Fruit fly (Drosophila melanogaster) whole organism, embryonic: Measurements from ENCODE around the gene SP555.

Experiments
- Awh ChIP-seq: fragments of 200-800 bp; sonication (Bioruptor generic); IDR thresholded peaks from 2 replicates; pipeline ENCODE4, ENCODE4 v1.3.6; 2022; ENCODE audit warnings: missing biosample characterization, missing genetic modification characterization
- Bdp1 ChIP-seq: fragments of 200-800 bp; sonication (Bioruptor generic); optimal IDR thresholded peaks from 3 replicates; lab custom pipeline; 2016; ENCODE audit warnings: missing biosample characterization, missing genetic modification characterization
- C15 ChIP-seq: fragments of 200-800 bp; sonication (Bioruptor generic); IDR thresholded peaks from 3 replicates; pipeline ENCODE4 v1.3.6; 2022; ENCODE audit warnings: missing biosample characterization, missing genetic modification characterization
- CG10366 ChIP-seq: fragments of 200-800 bp; sonication (Bioruptor generic); IDR thresholded peaks from 2 replicates; pipeline ENCODE4 v1.3.6; 2022; ENCODE audit warnings: missing biosample characterization, missing genetic modification characterization
- CG11093 ChIP-seq: fragments of 200-800 bp; sonication (Bioruptor generic); IDR thresholded peaks from 3 replicates; pipeline ENCODE4 v1.3.6; 2022; ENCODE audit warnings: missing biosample characterization, missing genetic modification characterization
- CG12659 ChIP-seq: fragments of 200-800 bp; sonication (Bioruptor generic); optimal IDR thresholded peaks from 3 replicates; lab custom pipeline; 2017; ENCODE audit warnings: mild to moderate bottlenecking, missing biosample characterization, missing genetic modification reagents, missing genetic modification characterization
- CG12744 ChIP-seq: fragments of 200-800 bp; sonication (Bioruptor generic); optimal IDR thresholded peaks from 2 replicates; lab custom pipeline; 2016; ENCODE audit warnings: missing biosample characterization, missing genetic modification characterization
- CG15269 ChIP-seq: fragments of 200-800 bp; sonication (Bioruptor generic); optimal IDR thresholded peaks from 2 replicates; lab custom pipeline; 2018; ENCODE audit warnings: missing biosample characterization, mild to moderate bottlenecking, missing genetic modification characterization, moderate library complexity
- CG1602 ChIP-seq: fragments of 200-800 bp; sonication (Bioruptor generic); optimal IDR thresholded peaks from 3 replicates; lab custom pipeline; 2016; ENCODE audit warnings: missing biosample characterization, missing genetic modification characterization
- CG17829 ChIP-seq: fragments of 200-800 bp; optimal IDR thresholded peaks from 2 replicates; lab custom pipeline; 2019; ENCODE audit warnings: missing biosample characterization, mild to moderate bottlenecking, missing genetic modification characterization, moderate library complexity
- CG1792 ChIP-seq: fragments of 200-800 bp; sonication (Bioruptor generic); optimal IDR thresholded peaks from 2 replicates; lab custom pipeline; 2016; ENCODE audit warnings: missing biosample characterization, missing genetic modification characterization
- CG18011 ChIP-seq: fragments of 200-800 bp; sonication (Bioruptor generic); optimal IDR thresholded peaks from 2 replicates; lab custom pipeline; 2017; ENCODE audit warnings: missing biosample characterization, missing genetic modification characterization, mild to moderate bottlenecking, moderate library complexity, missing genotype
- CG30020 ChIP-seq: fragments of 200-800 bp; optimal IDR thresholded peaks from 2 replicates; lab custom pipeline; 2019; ENCODE audit warnings: missing biosample characterization, mild to moderate bottlenecking, missing genetic modification characterization, moderate library complexity
- CG32532 ChIP-seq: fragments of 200-800 bp; sonication (Bioruptor generic); IDR thresholded peaks from 2 replicates; pipeline ENCODE4 v1.3.6; 2022; ENCODE audit warnings: missing biosample characterization, missing genetic modification characterization
- CG34224 ChIP-seq: fragments of 200-800 bp; sonication (Bioruptor generic); IDR thresholded peaks from 3 replicates; pipeline ENCODE4 v1.3.6; 2022; ENCODE audit warnings: missing biosample characterization, missing genetic modification characterization; ENCODE audit not compliant: partially characterized antibody
- CG4360 ChIP-seq: fragments of 200-800 bp; sonication (Bioruptor generic); IDR thresholded peaks from 2 replicates; pipeline ENCODE4 v1.3.6; 2022; ENCODE audit warnings: missing biosample characterization, missing genetic modification characterization
- CG7987 ChIP-seq: fragments of 200-800 bp; sonication (Bioruptor generic); optimal IDR thresholded peaks from 2 replicates; lab custom pipeline; 2018; ENCODE audit warnings: missing biosample characterization, mild to moderate bottlenecking, missing genetic modification characterization, moderate library complexity
- CG8089 ChIP-seq: fragments of 200-800 bp; sonication (Bioruptor generic); optimal IDR thresholded peaks from 3 replicates; lab custom pipeline; 2016; ENCODE audit warnings: missing biosample characterization, missing genetic modification characterization
- CG9932 ChIP-seq: fragments of 200-800 bp; sonication (Bioruptor generic); IDR thresholded peaks from 2 replicates; pipeline ENCODE4 v1.3.6; 2022; ENCODE audit warnings: missing biosample characterization, missing genetic modification characterization
- Deaf1 ChIP-seq: fragments of 200-800 bp; optimal IDR thresholded peaks from 3 replicates; lab custom pipeline; 2019; ENCODE audit warnings: missing biosample characterization, mild to moderate bottlenecking, missing genetic modification characterization, moderate library complexity
- Dp ChIP-seq: fragments of 200-800 bp; sonication (Bioruptor generic); optimal IDR thresholded peaks from 2 replicates; lab custom pipeline; 2018; ENCODE audit warnings: missing biosample characterization, mild to moderate bottlenecking, missing genetic modification characterization, moderate library complexity
- ERR ChIP-seq: fragments of 200-800 bp; sonication (Bioruptor generic); optimal IDR thresholded peaks from 2 replicates; lab custom pipeline; 2016; ENCODE audit warnings: missing biosample characterization, missing genetic modification characterization
- Fer3 ChIP-seq: fragments of 200-800 bp; sonication (Bioruptor generic); optimal IDR thresholded peaks from 2 replicates; lab custom pipeline; 2018; ENCODE audit warnings: missing biosample characterization, mild to moderate bottlenecking, missing genetic modification characterization, moderate library complexity
- HLH3B ChIP-seq: fragments of 200-800 bp; sonication (Bioruptor generic); IDR thresholded peaks from 2 replicates; pipeline ENCODE4 v1.3.6; 2022; ENCODE audit warnings: missing biosample characterization, missing genetic modification characterization
- HLHmδ ChIP-seq: fragments of 200-800 bp; sonication (Bioruptor generic); optimal IDR thresholded peaks from 2 replicates; lab custom pipeline; 2018; ENCODE audit warnings: missing biosample characterization, mild to moderate bottlenecking, missing genetic modification characterization, moderate library complexity
- Hand ChIP-seq: fragments of 200-800 bp; sonication (Bioruptor generic); optimal IDR thresholded peaks from 2 replicates; lab custom pipeline; 2017; ENCODE audit warnings: mild to moderate bottlenecking, missing biosample characterization, missing genetic modification reagents, missing genetic modification characterization
- Hr78 ChIP-seq, 2 experiments: fragments of 200-800 bp in 1 of 2; fragments of >200 bp in 1 of 2; sonication (Bioruptor generic) in 1 of 2; optimal IDR thresholded peaks; 2 replicates each; lab custom pipeline; 2017 to 2019; ENCODE audit warnings: missing biosample characterization in 2 of 2, missing genetic modification characterization in 2 of 2, mild to moderate bottlenecking in 1 of 2, moderate library complexity in 1 of 2
- Mad ChIP-seq: fragments of 200-800 bp; sonication (Bioruptor generic); optimal IDR thresholded peaks from 2 replicates; lab custom pipeline; 2016; ENCODE audit warnings: missing biosample characterization, missing genetic modification characterization
- Sox100B ChIP-seq: fragments of 200-800 bp; sonication (Bioruptor generic); optimal IDR thresholded peaks from 3 replicates; lab custom pipeline; 2018; ENCODE audit warnings: missing biosample characterization, mild to moderate bottlenecking, missing genetic modification characterization
- Taf1 ChIP-seq: fragments of 200-800 bp; sonication (Bioruptor generic); IDR thresholded peaks from 2 replicates; pipeline ENCODE4 v1.3.6; 2022; ENCODE audit warnings: missing biosample characterization, missing genetic modification characterization
- Trl ChIP-seq, 3 experiments: fragments of >200 bp in 2 of 3; fragments of 200-800 bp in 1 of 3; sonication (Bioruptor generic) in 1 of 3; optimal IDR thresholded peaks; 2 replicates in 1 of 3; 3 replicates in 2 of 3; lab custom pipeline; 2016 to 2017; ENCODE audit warnings: missing biosample characterization in 1 of 3, missing genetic modification characterization in 1 of 3
- Xrp1 ChIP-seq: fragments of 200-800 bp; sonication (Bioruptor generic); IDR thresholded peaks from 2 replicates; pipeline ENCODE4 v1.3.6; 2022; ENCODE audit warnings: missing biosample characterization, missing genetic modification characterization
- bab2 ChIP-seq: fragments of 200-800 bp; sonication (Bioruptor generic); optimal IDR thresholded peaks from 2 replicates; lab custom pipeline; 2016; ENCODE audit warnings: missing biosample characterization, missing genetic modification characterization
- cad ChIP-seq: fragments of >200 bp; optimal IDR thresholded peaks from 2 replicates; lab custom pipeline; 2017; ENCODE audit warnings: missing biosample characterization, missing genetic modification characterization
- cas ChIP-seq: fragments of 200-800 bp; sonication (Bioruptor generic); IDR thresholded peaks from 2 replicates; pipeline ENCODE4 v1.3.6; 2022; ENCODE audit warnings: missing biosample characterization, missing genetic modification characterization
- crol ChIP-seq: fragments of 200-800 bp; sonication (Bioruptor generic); IDR thresholded peaks from 2 replicates; pipeline ENCODE4 v1.3.6; 2022; ENCODE audit warnings: missing biosample characterization, missing genetic modification characterization
- crp ChIP-seq, 2 experiments: fragments of 200-800 bp; sonication (Bioruptor generic); optimal IDR thresholded peaks; 2 replicates in 1 of 2; 3 replicates in 1 of 2; lab custom pipeline; 2017; ENCODE audit warnings: missing biosample characterization in 2 of 2, missing genetic modification characterization in 2 of 2, mild to moderate bottlenecking in 1 of 2, moderate library complexity in 1 of 2
- fd3F ChIP-seq: fragments of 200-800 bp; sonication (Bioruptor generic); optimal IDR thresholded peaks from 2 replicates; lab custom pipeline; 2018; ENCODE audit warnings: missing biosample characterization, mild to moderate bottlenecking, missing genetic modification characterization, moderate library complexity
- gem ChIP-seq: fragments of 200-800 bp; sonication (Bioruptor generic); optimal IDR thresholded peaks from 2 replicates; lab custom pipeline; 2019; ENCODE audit warnings: missing biosample characterization, mild to moderate bottlenecking, missing genetic modification characterization, moderate library complexity
- jigr1 ChIP-seq: fragments of 200-800 bp; sonication (Bioruptor generic); IDR thresholded peaks from 3 replicates; pipeline ENCODE4 v1.3.6; 2022; ENCODE audit warnings: missing biosample characterization, missing genetic modification characterization
- jumu ChIP-seq: fragments of 200-800 bp; sonication (Bioruptor generic); optimal IDR thresholded peaks from 3 replicates; lab custom pipeline; 2016; ENCODE audit warnings: missing biosample characterization, missing genetic modification characterization
- onecut ChIP-seq: fragments of 200-800 bp; sonication (Bioruptor generic); IDR thresholded peaks from 2 replicates; pipeline ENCODE4 v1.3.6; 2022; ENCODE audit warnings: missing biosample characterization, missing genetic modification characterization
- ro ChIP-seq: fragments of 200-800 bp; sonication (Bioruptor generic); IDR thresholded peaks from 2 replicates; pipeline ENCODE4 v1.3.6; 2022; ENCODE audit warnings: missing biosample characterization, missing genetic modification characterization
- run ChIP-seq: fragments of 200-800 bp; sonication (Bioruptor generic); optimal IDR thresholded peaks from 3 replicates; lab custom pipeline; 2018; ENCODE audit warnings: missing biosample characterization, mild to moderate bottlenecking, missing genetic modification characterization
- salm ChIP-seq: fragments of 200-800 bp; sonication (Bioruptor generic); optimal IDR thresholded peaks from 2 replicates; lab custom pipeline; 2018; ENCODE audit warnings: missing biosample characterization, mild to moderate bottlenecking, missing genetic modification characterization
- sc ChIP-seq, 3 experiments: fragments of >200 bp in 2 of 3; fragments of 200-800 bp in 1 of 3; sonication (Bioruptor generic) in 1 of 3; optimal IDR thresholded peaks; 2 replicates in 2 of 3; 3 replicates in 1 of 3; lab custom pipeline; 2017; ENCODE audit warnings: mild to moderate bottlenecking in 1 of 3, missing biosample characterization in 1 of 3, missing genetic modification characterization in 1 of 3, missing genetic modification reagents in 1 of 3
- shn ChIP-seq: fragments of 200-800 bp; sonication (Bioruptor generic); optimal IDR thresholded peaks from 3 replicates; lab custom pipeline; 2016; ENCODE audit warnings: missing biosample characterization, missing genetic modification characterization
- stwl ChIP-seq: fragments of 200-800 bp; sonication (Bioruptor generic); optimal IDR thresholded peaks from 3 replicates; lab custom pipeline; 2018; ENCODE audit warnings: missing biosample characterization, mild to moderate bottlenecking, missing genetic modification characterization, moderate library complexity
- tx ChIP-seq: fragments of 200-800 bp; sonication (Bioruptor generic); optimal IDR thresholded peaks from 2 replicates; lab custom pipeline; 2016; ENCODE audit warnings: missing biosample characterization, missing genetic modification characterization
- zfh1 ChIP-seq: fragments of 200-800 bp; sonication (Bioruptor generic); IDR thresholded peaks from 3 replicates; pipeline ENCODE4 v1.3.6; 2022; ENCODE audit warnings: missing biosample characterization, missing genetic modification characterization

SP555 gene

dm6 chr2L:5043043-5043442 lies 5.5 kb downstream of the SP555 start, which contains the start of the genes CG33995, CG44000 and CG44001 (continued):
- TF ChIP-seq Taf1 (GFP tag; lab: Robert Waterston, UW) (no peak), Hr78 (GFP tag; optimal IDR thresholded peaks at IDR 0.05; lab: Kevin White, UChicago) (no peak), CG12659 (GFP tag; lab: Kevin White, UChicago) (peak; percentile 94), ERR (GFP tag; lab: Kevin White, UChicago) (no peak), run (tag; lab: Kevin White, UChicago) (no peak), Bdp1 (peak; percentile 30), tx (GFP tag; lab: Kevin White, UChicago) (peak; percentile 33), CG1792 (GFP tag; lab: Kevin White, UChicago) (peak; percentile 6), Deaf1 (tag; lab: Kevin White, UChicago) (peak; percentile 17), Mad (peak; percentile 72), Dp (GFP tag; lab: Kevin White, UChicago) (peak; percentile 71), HLHmδ (GFP tag; lab: Kevin White, UChicago) (peak; percentile 7), jigr1 (GFP tag; lab: Robert Waterston, UW) (no peak), onecut (GFP tag; lab: Robert Waterston, UW) (peak; percentile 98), cas (GFP tag; lab: Robert Waterston, UW) (0 out of 2 replicates have a peak, but pooled peaks have one; percentile 27), crp (GFP tag; optimal IDR thresholded peaks at IDR 0.05; lab: Kevin White, UChicago) (peak in 1 of 2 experiments; percentile 70), crol (no peak), CG1602 (GFP tag; lab: Kevin White, UChicago) (peak; percentile 33), Trl (optimal IDR thresholded peaks at IDR 0.05; lab: Kevin White, UChicago) (no peak), Trl (GFP tag; optimal IDR thresholded peaks at IDR 0.05; lab: Kevin White, UChicago) (peak; percentile 44), CG11093 (GFP tag; lab: Robert Waterston, UW) (no peak), stwl (peak; percentile 94), CG10366 (GFP tag; lab: Robert Waterston, UW) (peak; percentile 32), CG4360 (GFP tag; lab: Robert Waterston, UW) (no peak), Fer3 (tag; lab: Kevin White, UChicago) (peak; percentile 21), CG17829 (peak; percentile 59), CG15269 (peak; percentile 17), bab2 (GFP tag; lab: Kevin White, UChicago) (peak; percentile 46), Hand (GFP tag; lab: Kevin White, UChicago) (no peak), shn (peak; percentile 52), CG18011 (GFP tag; lab: Kevin White, UChicago) (no peak), fd3F (GFP tag; lab: Kevin White, UChicago) (no peak), Awh (GFP tag; lab: Robert Waterston, UW) (no peak), Sox100B (GFP tag; lab: Kevin White, UChicago) (no peak), CG8089 (GFP tag; lab: Kevin White, UChicago) (no peak), cad (GFP tag; lab: Kevin White, UChicago) (no peak), CG32532 (GFP tag; lab: Robert Waterston, UW) (peak; percentile 59), CG12744 (peak; percentile 8), jumu (GFP tag; lab: Kevin White, UChicago) (peak; percentile 65), Xrp1 (GFP tag; lab: Robert Waterston, UW) (peak; percentile 41; the same call in 1 of the 2 replicates), salm (tag; lab: Kevin White, UChicago) (no peak), ro (GFP tag; lab: Robert Waterston, UW) (no peak), C15 (GFP tag; lab: Robert Waterston, UW) (no peak), HLH3B (GFP tag; lab: Robert Waterston, UW) (0 out of 2 replicates have a peak, but pooled peaks have one; percentile 5), gem (tag; lab: Kevin White, UChicago) (peak; percentile 45), zfh1 (peak; percentile 57; the same call in 2 of the 3 replicates), CG9932 (GFP tag; lab: Robert Waterston, UW) (peak; percentile 67), CG7987 (GFP tag; lab: Kevin White, UChicago) (peak; percentile 61), sc (optimal IDR thresholded peaks at IDR 0.05; lab: Kevin White, UChicago) (no peak), sc (GFP tag; optimal IDR thresholded peaks at IDR 0.05; lab: Kevin White, UChicago) (no peak), CG34224 (0 out of 3 replicates have a peak, but pooled peaks have one; percentile 18), CG30020 (tag; lab: Kevin White, UChicago) (peak; percentile 36)
